Fruit fly (Drosophila melanogaster): ENCODE data around the gene CG32641.

The CG32641 gene

dm6 chrX:13230974-13231373 is 46.7 kb downstream of the CG32641 start (continued):
- TF ChIP-seq chinmo (GFP tag; IDR thresholded peaks at IDR 0.05; ENCODE audit: partially characterized antibody) (0 out of 4 replicates have a peak, but pooled peaks have one; percentile 55), odd (GFP tag; optimal IDR thresholded peaks at IDR 0.05) (no peak), CG30431 (GFP tag; optimal IDR thresholded peaks at IDR 0.05) (no peak), Scr (GFP tag; IDR thresholded peaks at IDR 0.05; ENCODE audit: partially characterized antibody) (no peak), PHDP (tag; optimal IDR thresholded peaks at IDR 0.05) (no peak), CG5953 (GFP tag; IDR thresholded peaks at IDR 0.05) (no peak), luna (GFP tag; optimal IDR thresholded peaks at IDR 0.05) (no peak), CG12769 (tag; optimal IDR thresholded peaks at IDR 0.05) (peak; percentile 37), Ets97D (GFP tag; optimal IDR thresholded peaks at IDR 0.05) (no peak), cad (GFP tag; optimal IDR thresholded peaks at IDR 0.05) (no peak), Hey (tag; optimal IDR thresholded peaks at IDR 0.05) (no peak), B-H1 (GFP tag; IDR thresholded peaks at IDR 0.05) (no peak), sd (tag; optimal IDR thresholded peaks at IDR 0.05) (peak; percentile 19), crc (GFP tag; optimal IDR thresholded peaks at IDR 0.05) (no peak), oc (tag; optimal IDR thresholded peaks at IDR 0.05) (peak; percentile 86), CG3726 (GFP tag; IDR thresholded peaks at IDR 0.05) (no peak), salm (tag; optimal IDR thresholded peaks at IDR 0.05) (no peak)

- TF ChIP-seq MTF-1 (GFP tag; optimal IDR thresholded peaks at IDR 0.05; ENCODE audit: borderline replicate concordance) (peak; percentile 15), Antp (GFP tag; optimal IDR thresholded peaks at IDR 0.05) (peak; percentile 76), Atf3 (GFP tag; optimal IDR thresholded peaks at IDR 0.05) (peak; percentile 68), dati (GFP tag; IDR thresholded peaks at IDR 0.05) (peak; percentile 72), CG6272 (GFP tag; IDR thresholded peaks at IDR 0.05) (peak; percentile 60), zfh1 (GFP tag; IDR thresholded peaks at IDR 0.05) (peak; percentile 86), bbx (GFP tag; IDR thresholded peaks at IDR 0.05; ENCODE audit: partially characterized antibody) (no peak), CG42726 (GFP tag; IDR thresholded peaks at IDR 0.05; ENCODE audit: partially characterized antibody) (no peak), cas (GFP tag; IDR thresholded peaks at IDR 0.05) (0 out of 2 replicates have a peak, but pooled peaks have one; percentile 12), CG18011 (GFP tag; optimal IDR thresholded peaks at IDR 0.05) (peak; percentile 1), vvl (GFP tag; IDR thresholded peaks at IDR 0.05) (peak; percentile 88), Doc2 (GFP tag; IDR thresholded peaks at IDR 0.05) (no peak), zf30C (GFP tag; optimal IDR thresholded peaks at IDR 0.05) (no peak), Elba2 (GFP tag; optimal IDR thresholded peaks at IDR 0.05) (no peak), CG6654 (GFP tag; optimal IDR thresholded peaks at IDR 0.05) (peak; percentile 18), CG11695 (GFP tag; IDR thresholded peaks at IDR 0.05) (peak; percentile 65), ash1 (GFP tag; optimal IDR thresholded peaks at IDR 0.05) (no peak), gsb (GFP tag; IDR thresholded peaks at IDR 0.05) (peak; percentile 65), CG4424 (GFP tag; optimal IDR thresholded peaks at IDR 0.05) (peak; percentile 80), Hr3 (GFP tag; optimal IDR thresholded peaks at IDR 0.05) (peak; percentile 65), ro (GFP tag; IDR thresholded peaks at IDR 0.05) (0 out of 2 replicates have a peak, but pooled peaks have one; percentile 36), CG11093 (GFP tag; IDR thresholded peaks at IDR 0.05) (peak; percentile 24; the same call in 1 of the 3 replicates), Six4 (GFP tag; optimal IDR thresholded peaks at IDR 0.05) (peak; percentile 39), CG9932 (GFP tag; IDR thresholded peaks at IDR 0.05) (peak; percentile 55), HLH3B (GFP tag; IDR thresholded peaks at IDR 0.05) (peak; percentile 86), HLH4C (GFP tag; IDR thresholded peaks at IDR 0.05; ENCODE audit: partially characterized antibody) (no peak), CG33213 (GFP tag; optimal IDR thresholded peaks at IDR 0.05) (no peak), Sox102F (GFP tag; optimal IDR thresholded peaks at IDR 0.05) (peak; percentile 73), CG34224 (GFP tag; IDR thresholded peaks at IDR 0.05; ENCODE audit: partially characterized antibody) (no peak), Aef1 (GFP tag; IDR thresholded peaks at IDR 0.05) (peak; percentile 83), hkb (optimal IDR thresholded peaks at IDR 0.05) (no peak), hkb (GFP tag; IDR thresholded peaks at IDR 0.05) (peak; percentile 73), zen2 (GFP tag; IDR thresholded peaks at IDR 0.05; ENCODE audit: partially characterized antibody) (no peak)
Measured at dm6 chrX:13232406-13233195, 48.3 kb downstream of the CG32641 start.

All from whole organism, embryonic.